Fruit fly (Drosophila melanogaster) Kc167 (cell line): ENCODE results near the gene CG13795.
"Not testable (repeated sequence)": the region's sequence is repeated elsewhere in the genome, so short reads cannot be mapped to it uniquely, and the experiment has no call there.

Source experiments
- Myc ChIP-seq: fragments of >200 bp; optimal IDR thresholded peaks from 2 replicates; lab custom pipeline; 2017; ENCODE audit warnings: missing external identifiers
- Sin3A ChIP-seq: fragments of >200 bp; optimal IDR thresholded peaks from 2 replicates; lab custom pipeline; 2018; ENCODE audit warnings: missing external identifiers
- h ChIP-seq: fragments of >200 bp; optimal IDR thresholded peaks from 3 replicates; lab custom pipeline; 2018; ENCODE audit warnings: missing external identifiers
- insv ChIP-seq: fragments of >200 bp; optimal IDR thresholded peaks from 3 replicates; lab custom pipeline; 2018; ENCODE audit warnings: missing external identifiers
- psq ChIP-seq: fragments of >200 bp; optimal IDR thresholded peaks from 2 replicates; lab custom pipeline; 2017; ENCODE audit warnings: missing external identifiers
- ttk ChIP-seq: sonication (Bioruptor generic); optimal IDR thresholded peaks from 2 replicates; lab custom pipeline; 2017; ENCODE audit warnings: missing external identifiers

The CG13795 gene

dm6 chr2L:7738709-7739108 lies 12.6 kb upstream of the CG13795 start, which contains the start of gene CG31904:
CG31904 (minus strand) TSS chr2L:7738809.
- TF ChIP-seq psq, h, insv (lab: Kevin White, UChicago): not testable (repeated sequence)

dm6 chr2L:7732570-7732969 lies 6.5 kb upstream of the CG13795 start, which contains the start of gene CG13796:
CG13796 (minus strand) TSS chr2L:7732670.
- TF ChIP-seq insv, psq, h (lab: Kevin White, UChicago): not testable (repeated sequence)

dm6 chr2L:7722723-7723122 lies 3.4 kb downstream of the CG13795 start, which contains the start of gene CG13794:
CG13794 (minus strand) TSS chr2L:7722823.
- no peak for TF ChIP-seq ttk (lab: Kevin White, UChicago)
- no peak for TF ChIP-seq h (lab: Kevin White, UChicago)
- no peak for TF ChIP-seq Myc (lab: Kevin White, UChicago)
- no peak for TF ChIP-seq insv (lab: Kevin White, UChicago)
- TF ChIP-seq psq (lab: Kevin White, UChicago): no peak
- no peak for TF ChIP-seq Sin3A (lab: Kevin White, UChicago)

dm6 chr2L:7722102-7722501 lies 4.0 kb downstream of the CG13795 start:
- TF ChIP-seq h (lab: Kevin White, UChicago): no peak
- no peak for TF ChIP-seq ttk (lab: Kevin White, UChicago)
- no peak for TF ChIP-seq psq (lab: Kevin White, UChicago)
- no peak for TF ChIP-seq Myc (lab: Kevin White, UChicago)
- TF ChIP-seq insv (lab: Kevin White, UChicago): no peak
- no peak for TF ChIP-seq Sin3A (lab: Kevin White, UChicago)

dm6 chr2L:7719387-7719786 lies 6.7 kb downstream of the CG13795 start, which contains the start of gene CG13793:
CG13793 (minus strand) TSS chr2L:7719487.
- no peak for TF ChIP-seq ttk (lab: Kevin White, UChicago)
- no peak for TF ChIP-seq insv (lab: Kevin White, UChicago)
- no peak for TF ChIP-seq h (lab: Kevin White, UChicago)
- no peak for TF ChIP-seq Sin3A (lab: Kevin White, UChicago)
- no peak for TF ChIP-seq Myc (lab: Kevin White, UChicago)
- TF ChIP-seq psq (lab: Kevin White, UChicago): no peak

dm6 chr2L:7716545-7716944 lies 9.6 kb downstream of the CG13795 start, which contains the start of gene CG33296:
CG33296 (minus strand) TSS chr2L:7716645.
- TF ChIP-seq ttk (lab: Kevin White, UChicago): no peak
- TF ChIP-seq h (lab: Kevin White, UChicago): no peak
- TF ChIP-seq Sin3A (lab: Kevin White, UChicago): no peak

dm6 chr2L:7711034-7711685 lies 14.9 kb downstream of the CG13795 start:
- TF ChIP-seq insv (lab: Kevin White, UChicago): no peak
- no peak for TF ChIP-seq Sin3A (lab: Kevin White, UChicago)
- TF ChIP-seq ttk (lab: Kevin White, UChicago): no peak
- no peak for TF ChIP-seq h (lab: Kevin White, UChicago)
- TF ChIP-seq psq (lab: Kevin White, UChicago): no peak
- no peak for TF ChIP-seq Myc (lab: Kevin White, UChicago)

dm6 chr2L:7710580-7710979 lies 15.5 kb downstream of the CG13795 start, which contains the start of gene Ntl:
Ntl (plus strand) TSS chr2L:7710880.
- TF ChIP-seq h (lab: Kevin White, UChicago) (no peak), insv (lab: Kevin White, UChicago) (no peak), psq (lab: Kevin White, UChicago) (no peak), Myc (lab: Kevin White, UChicago) (no peak), ttk (lab: Kevin White, UChicago) (no peak), Sin3A (lab: Kevin White, UChicago) (no peak)

- TF ChIP-seq h (lab: Kevin White, UChicago): no peak
- no peak for TF ChIP-seq Sin3A (lab: Kevin White, UChicago)
- TF ChIP-seq ttk (lab: Kevin White, UChicago): no peak
- no peak for TF ChIP-seq Myc (lab: Kevin White, UChicago)
- TF ChIP-seq insv (lab: Kevin White, UChicago): no peak
- TF ChIP-seq psq (lab: Kevin White, UChicago): no peak
Measured at dm6 chr2L:7703534-7703933, 22.6 kb downstream of the CG13795 start.

- TF ChIP-seq Sin3A (lab: Kevin White, UChicago) (no peak), h (lab: Kevin White, UChicago) (no peak), psq (lab: Kevin White, UChicago) (no peak), Myc (lab: Kevin White, UChicago) (no peak), ttk (lab: Kevin White, UChicago) (no peak), insv (lab: Kevin White, UChicago) (no peak)
Measured at dm6 chr2L:7702383-7703188, 23.5 kb downstream of the CG13795 start, which contains the start of gene Tep3. Tep3 (plus strand) TSS chr2L:7702805.

dm6 chr2L:7701417-7701816 lies 24.7 kb downstream of the CG13795 start, which contains the start of gene Tep2:
Tep2 (minus strand) TSS chr2L:7701601.
- TF ChIP-seq psq (lab: Kevin White, UChicago) (no peak), Sin3A (lab: Kevin White, UChicago) (no peak), h (lab: Kevin White, UChicago) (no peak), Myc (lab: Kevin White, UChicago) (no peak), insv (lab: Kevin White, UChicago) (no peak), ttk (lab: Kevin White, UChicago) (no peak)
